Worm (Caenorhabditis elegans) whole organism, early embryonic: ENCODE results near the gene Y57A10A.2.
"Not testable (repeated sequence)": the region's sequence is repeated elsewhere in the genome, so short reads cannot be mapped to it uniquely, and the experiment has no call there.

Source experiments
- B0310.2 ChIP-seq: sonication (generic microtip); optimal IDR thresholded peaks from 2 replicates; lab custom pipeline; 2016; ENCODE audit warnings: mild to moderate bottlenecking, missing genetic modification characterization, missing compliant biosample characterization
- F13C5.2 ChIP-seq: sonication (generic microtip); optimal IDR thresholded peaks from 2 replicates; lab custom pipeline; 2017; ENCODE audit warnings: mild to moderate bottlenecking, missing genetic modification characterization, inconsistent platforms, missing compliant biosample characterization
- aly-1 ChIP-seq: sonication (generic microtip); optimal IDR thresholded peaks from 2 replicates; lab custom pipeline; 2016; ENCODE audit warnings: missing genetic modification characterization, missing compliant biosample characterization
- ama-1 ChIP-seq: fragments of 150-350 bp; optimal IDR thresholded peaks from 2 replicates; lab custom pipeline; 2014
- ceh-13 ChIP-seq: fragments of 200-800 bp; sonication (Bioruptor generic); optimal IDR thresholded peaks from 2 replicates; lab custom pipeline; 2018; ENCODE audit warnings: mild to moderate bottlenecking, missing genetic modification characterization, missing compliant biosample characterization
- ceh-36 ChIP-seq: sonication (generic microtip); optimal IDR thresholded peaks from 2 replicates; lab custom pipeline; 2016; ENCODE audit warnings: missing genetic modification characterization, inconsistent platforms, missing compliant biosample characterization
- ets-7 ChIP-seq: sonication (generic microtip); optimal IDR thresholded peaks from 2 replicates; lab custom pipeline; 2016; ENCODE audit warnings: missing genotype, missing genetic modification characterization, missing compliant biosample characterization
- flt-1 ChIP-seq: fragments of 200-800 bp; sonication (Bioruptor generic); IDR thresholded peaks from 2 replicates; pipeline ENCODE4 v1.3.6; 2022; ENCODE audit warnings: missing genetic modification characterization, missing compliant biosample characterization
- hmbx-1 ChIP-seq: sonication (generic microtip); optimal IDR thresholded peaks from 2 replicates; lab custom pipeline; 2016; ENCODE audit warnings: mild to moderate bottlenecking, missing genetic modification characterization, missing compliant biosample characterization
- hmg-4 ChIP-seq: fragments of 200-800 bp; sonication (Bioruptor generic); optimal IDR thresholded peaks from 2 replicates; lab custom pipeline; 2018; ENCODE audit warnings: mild to moderate bottlenecking, missing genetic modification characterization, missing compliant biosample characterization
- hnd-1 ChIP-seq: sonication (generic microtip); optimal IDR thresholded peaks from 2 replicates; lab custom pipeline; 2016; ENCODE audit warnings: missing genetic modification characterization, missing compliant biosample characterization
- pes-1 ChIP-seq: fragments of 200-800 bp; sonication (Bioruptor generic); IDR thresholded peaks from 2 replicates; pipeline ENCODE4 v1.3.6; 2022; ENCODE audit warnings: missing genetic modification reagents, missing genetic modification characterization, missing compliant biosample characterization
- scrt-1 ChIP-seq: fragments of 200-800 bp; sonication (Bioruptor generic); IDR thresholded peaks from 2 replicates; pipeline ENCODE4 v1.3.6; 2022; ENCODE audit warnings: missing genetic modification characterization, missing compliant biosample characterization
- sea-1 ChIP-seq: fragments of 200-800 bp; sonication (Bioruptor generic); conservative IDR thresholded peaks from 2 replicates; pipeline ENCODE4 v1.3.6; 2022; ENCODE audit warnings: missing genetic modification characterization, missing compliant biosample characterization
- tbx-11 ChIP-seq: fragments of 200-800 bp; sonication (Bioruptor generic); IDR thresholded peaks from 2 replicates; pipeline ENCODE4 v1.3.6; 2022; ENCODE audit warnings: missing genetic modification characterization, missing compliant biosample characterization
- tbx-37 ChIP-seq: fragments of 200-800 bp; sonication (Bioruptor generic); conservative IDR thresholded peaks from 2 replicates; pipeline ENCODE4 v1.3.6; 2022; ENCODE audit warnings: missing genetic modification reagents, missing genetic modification characterization, missing compliant biosample characterization
- tra-4 ChIP-seq: sonication (generic microtip); optimal IDR thresholded peaks from 2 replicates; lab custom pipeline; 2017; ENCODE audit warnings: missing genetic modification characterization, missing compliant biosample characterization

The Y57A10A.2 gene

DNA sequence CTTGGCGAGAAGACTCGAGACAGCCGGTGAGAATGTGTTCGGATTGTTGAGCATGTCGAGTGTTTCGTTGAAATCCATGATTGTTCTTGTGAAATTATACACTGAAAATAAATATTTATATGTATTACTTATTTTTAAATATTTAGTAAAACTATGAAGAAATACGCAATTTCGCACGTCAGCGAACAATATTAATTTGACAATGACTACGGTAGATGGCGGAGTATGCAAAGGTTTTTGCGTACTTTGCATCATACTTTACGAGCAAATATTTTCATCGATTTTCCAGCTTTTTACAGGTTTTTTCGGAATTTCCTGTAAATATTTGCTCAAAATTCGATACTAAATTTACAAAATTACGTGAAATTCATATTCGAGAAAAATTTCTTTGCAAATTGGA, 16.6 kb upstream of the Y57A10A.2 start, which contains the start of gene set-24:
Gene set-24, minus strand, starts transcription at position 101 of the 400 bp plus-strand sequence.
- no peak for TF ChIP-seq hmg-4 (GFP tag; lab: Kevin White, UChicago)
- no peak for TF ChIP-seq ceh-36 (tag; lab: Kevin White, UChicago)
- TF ChIP-seq tbx-11 (GFP tag; lab: Robert Waterston, UW): no peak
- TF ChIP-seq F13C5.2 (tag; lab: Kevin White, UChicago): no peak
- TF ChIP-seq aly-1: no peak
- TF ChIP-seq B0310.2 (tag; lab: Kevin White, UChicago): no peak
- TF ChIP-seq tbx-37 (GFP tag; lab: Robert Waterston, UW): no peak
- no peak for TF ChIP-seq pes-1 (GFP tag; lab: Robert Waterston, UW)
- TF ChIP-seq ceh-13 (GFP tag; lab: Kevin White, UChicago): no peak
- TF ChIP-seq hmbx-1 (tag; lab: Kevin White, UChicago): no peak
- no peak for TF ChIP-seq tra-4 (tag; lab: Kevin White, UChicago)
- TF ChIP-seq scrt-1 (GFP tag; lab: Robert Waterston, UW): no peak
- no peak for TF ChIP-seq ama-1 (lab: Kevin White, UChicago)
- no peak for TF ChIP-seq hnd-1 (tag; lab: Kevin White, UChicago)
- no peak for TF ChIP-seq sea-1
- no peak for TF ChIP-seq flt-1
- TF ChIP-seq ets-7 (tag; lab: Kevin White, UChicago): no peak

DNA sequence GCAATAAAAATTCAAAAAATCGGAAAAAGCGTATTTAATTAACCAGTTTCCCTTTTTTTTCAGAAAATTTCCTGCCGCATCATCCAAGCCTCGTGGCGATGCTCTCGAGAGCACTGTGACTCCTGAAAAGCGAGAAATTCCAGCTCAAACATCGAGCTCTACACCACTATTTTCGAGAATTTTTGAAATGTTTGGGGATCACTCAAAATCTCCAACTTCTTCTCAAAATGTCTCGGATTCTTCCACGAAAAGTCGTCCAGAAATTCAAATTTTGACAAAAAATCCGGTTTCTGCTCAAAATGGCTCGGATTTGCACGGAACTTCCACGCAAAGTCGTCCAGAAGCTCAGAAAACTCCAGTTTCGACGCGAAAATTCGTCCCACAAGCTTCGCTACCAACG, 9.4 kb upstream of the Y57A10A.2 start:
- TF ChIP-seq ceh-13 (GFP tag; lab: Kevin White, UChicago) (no peak), ets-7 (tag; lab: Kevin White, UChicago) (no peak), tra-4 (tag; lab: Kevin White, UChicago) (no peak), hmg-4 (GFP tag; lab: Kevin White, UChicago) (no peak), ceh-36 (tag; lab: Kevin White, UChicago) (no peak), sea-1 (no peak), tbx-37 (GFP tag; lab: Robert Waterston, UW) (no peak), tbx-11 (GFP tag; lab: Robert Waterston, UW) (no peak), ama-1 (lab: Kevin White, UChicago) (no peak), aly-1 (no peak), hmbx-1 (tag; lab: Kevin White, UChicago) (no peak), pes-1 (GFP tag; lab: Robert Waterston, UW) (no peak), B0310.2 (tag; lab: Kevin White, UChicago) (no peak), hnd-1 (tag; lab: Kevin White, UChicago) (no peak), scrt-1 (GFP tag; lab: Robert Waterston, UW) (no peak), F13C5.2 (tag; lab: Kevin White, UChicago) (no peak), flt-1 (no peak)

DNA sequence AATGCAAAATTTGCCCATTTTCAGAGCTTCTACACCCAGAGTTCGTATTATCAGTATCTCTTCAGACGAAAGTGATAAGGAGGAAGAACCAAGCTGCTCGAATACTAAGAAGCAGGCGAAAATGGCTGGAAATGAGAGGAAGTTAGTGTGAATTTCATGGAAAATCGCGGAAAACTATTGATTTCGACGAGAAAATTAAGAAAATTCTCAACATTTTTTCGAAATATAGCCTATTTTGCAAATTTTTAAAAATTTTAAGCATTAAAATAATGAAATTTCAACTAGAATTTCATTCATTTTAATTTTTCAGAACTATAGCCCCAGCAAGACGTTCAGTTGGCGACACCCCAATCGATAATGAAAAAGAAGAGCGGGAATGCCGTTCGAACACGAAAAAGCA, 3.9 kb upstream of the Y57A10A.2 start:
- TF ChIP-seq aly-1: no peak
- TF ChIP-seq F13C5.2 (tag; lab: Kevin White, UChicago): no peak
- no peak for TF ChIP-seq pes-1 (GFP tag; lab: Robert Waterston, UW)
- TF ChIP-seq ceh-13 (GFP tag; lab: Kevin White, UChicago): no peak
- TF ChIP-seq ets-7 (tag; lab: Kevin White, UChicago): no peak
- no peak for TF ChIP-seq flt-1
- TF ChIP-seq hmbx-1 (tag; lab: Kevin White, UChicago): no peak
- TF ChIP-seq tra-4 (tag; lab: Kevin White, UChicago): no peak
- TF ChIP-seq hmg-4 (GFP tag; lab: Kevin White, UChicago): no peak
- TF ChIP-seq ceh-36 (tag; lab: Kevin White, UChicago): no peak
- no peak for TF ChIP-seq hnd-1 (tag; lab: Kevin White, UChicago)
- TF ChIP-seq tbx-11 (GFP tag; lab: Robert Waterston, UW): no peak

DNA sequence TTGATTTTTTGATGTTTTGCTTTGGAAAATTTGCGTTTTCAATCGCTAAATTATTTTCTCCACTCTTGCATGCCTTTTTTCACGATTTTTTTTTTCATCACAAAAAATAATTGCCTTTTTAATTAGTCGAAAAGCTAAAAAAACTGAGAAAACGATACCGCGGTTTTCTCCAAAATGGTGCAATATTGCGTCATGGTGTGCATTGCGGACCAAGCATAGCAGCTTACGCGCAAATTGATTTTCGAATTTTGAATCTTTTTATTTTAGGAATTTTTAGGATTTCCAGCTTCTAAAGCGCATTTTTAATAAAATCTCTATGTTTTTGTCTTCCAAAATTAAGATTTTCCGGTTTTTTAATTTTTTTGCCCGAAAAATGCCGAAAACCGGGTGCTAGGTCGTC, 2.8 kb downstream of the Y57A10A.2 start:
- TF ChIP-seq aly-1 (no peak), hnd-1 (tag; lab: Kevin White, UChicago) (no peak), pes-1 (GFP tag; lab: Robert Waterston, UW) (no peak), ceh-36 (tag; lab: Kevin White, UChicago) (no peak), hmbx-1 (tag; lab: Kevin White, UChicago) (no peak), hmg-4 (GFP tag; lab: Kevin White, UChicago) (no peak), F13C5.2 (tag; lab: Kevin White, UChicago) (no peak), scrt-1 (GFP tag; lab: Robert Waterston, UW) (no peak), sea-1 (no peak), ets-7 (tag; lab: Kevin White, UChicago) (no peak), ama-1 (lab: Kevin White, UChicago) (no peak), tra-4 (tag; lab: Kevin White, UChicago) (no peak), tbx-37 (GFP tag; lab: Robert Waterston, UW) (no peak)

DNA sequence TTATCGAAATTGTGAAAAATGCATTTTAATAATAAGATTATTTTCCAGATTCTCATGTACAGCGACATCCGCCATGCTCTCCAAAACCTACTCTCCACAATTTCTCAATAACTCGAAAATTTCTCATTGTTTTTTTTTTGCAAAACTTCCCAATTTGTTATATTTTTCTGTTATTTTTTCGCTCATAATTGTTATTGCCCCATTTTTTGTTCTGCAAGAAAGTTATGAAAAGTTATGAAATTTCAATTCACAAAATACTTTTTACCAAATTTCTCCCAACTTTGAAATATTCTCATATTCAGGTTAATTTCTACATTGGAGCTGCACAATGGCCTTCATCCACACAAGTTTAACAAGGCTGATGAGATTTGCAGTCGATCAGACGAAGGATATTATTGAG, 4.2 kb downstream of the Y57A10A.2 start, which contains the start of gene Y57A10A.4:
Gene Y57A10A.4, plus strand, starts transcription at position 301 of the 400 bp plus-strand sequence.
- TF ChIP-seq ets-7 (tag; lab: Kevin White, UChicago); ceh-13 (GFP tag; lab: Kevin White, UChicago); F13C5.2 (tag; lab: Kevin White, UChicago): not testable (repeated sequence)

DNA sequence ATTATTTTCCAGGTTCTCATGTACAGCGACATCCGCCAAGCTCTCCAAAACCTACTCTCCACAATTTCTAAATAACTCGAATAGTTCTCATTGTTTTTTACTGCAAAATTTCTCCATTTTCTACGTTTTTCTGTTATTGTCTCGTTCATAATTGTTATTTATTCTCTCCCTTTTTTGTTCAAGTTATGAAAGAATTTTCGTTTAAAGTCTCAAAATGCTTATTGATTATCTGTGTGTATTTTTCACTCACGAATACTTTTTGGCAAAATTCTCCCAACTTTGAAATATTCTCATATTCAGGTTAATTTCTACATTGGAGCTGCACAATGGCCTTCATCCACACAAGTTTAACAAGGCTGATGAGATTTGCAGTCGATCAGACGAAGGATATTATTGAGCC, 6.8 kb downstream of the Y57A10A.2 start, which contains the start of gene Y57A10A.5:
Gene Y57A10A.5, plus strand, starts transcription at position 301 of the 400 bp plus-strand sequence.
- not testable (repeated sequence) for TF ChIP-seq F13C5.2 (tag; lab: Kevin White, UChicago); sea-1; tbx-11 (GFP tag; lab: Robert Waterston, UW)

DNA sequence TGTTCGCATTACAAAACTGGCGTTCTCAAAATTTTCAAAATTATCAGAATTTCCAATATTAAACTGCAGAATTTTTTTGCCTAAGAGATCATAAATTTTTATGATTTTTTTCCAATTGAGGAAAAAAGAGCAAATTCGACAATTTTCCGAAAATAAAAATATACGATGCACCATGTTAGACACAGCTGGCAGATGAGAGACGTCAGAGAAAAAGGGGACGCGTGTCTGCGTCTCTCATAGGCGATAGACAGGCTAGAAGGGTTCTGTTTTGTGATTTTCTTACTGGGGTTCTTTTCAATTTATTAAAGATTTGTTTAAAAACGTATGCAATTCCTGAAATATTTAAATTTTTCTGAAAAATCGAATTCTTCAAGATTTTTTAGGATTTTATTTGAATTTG, 15.6 kb downstream of the Y57A10A.2 start:
- TF ChIP-seq ceh-36 (tag; lab: Kevin White, UChicago): no peak
- TF ChIP-seq pes-1 (GFP tag; lab: Robert Waterston, UW): no peak
- TF ChIP-seq flt-1: no peak
- TF ChIP-seq tbx-37 (GFP tag; lab: Robert Waterston, UW): no peak
- no peak for TF ChIP-seq aly-1
- no peak for TF ChIP-seq sea-1
- TF ChIP-seq ama-1 (lab: Kevin White, UChicago): no peak
- no peak for TF ChIP-seq tbx-11 (GFP tag; lab: Robert Waterston, UW)
- TF ChIP-seq hmg-4 (GFP tag; lab: Kevin White, UChicago): no peak
- TF ChIP-seq hnd-1 (tag; lab: Kevin White, UChicago): no peak
- no peak for TF ChIP-seq tra-4 (tag; lab: Kevin White, UChicago)
- TF ChIP-seq scrt-1 (GFP tag; lab: Robert Waterston, UW): no peak
